Fruit fly (Drosophila melanogaster) whole organism, prepupa: Measurements from ENCODE around the gene CG14551.

Experiments used
- CG11294 ChIP-seq: fragments of 200-800 bp; sonication (Bioruptor generic); IDR thresholded peaks from 2 replicates; pipeline ENCODE4 v1.3.6; 2022; ENCODE audit warnings: missing biosample characterization, missing genetic modification characterization
- CG16779 ChIP-seq: fragments of 200-800 bp; sonication (Bioruptor generic); optimal IDR thresholded peaks from 3 replicates; lab custom pipeline; 2017; ENCODE audit warnings: missing biosample characterization, mild to moderate bottlenecking, missing genetic modification characterization
- Sox14 ChIP-seq: fragments of 200-800 bp; sonication (Bioruptor generic); optimal IDR thresholded peaks from 3 replicates; lab custom pipeline; 2016; ENCODE audit warnings: missing biosample characterization, missing genetic modification characterization

dm6 chr3R:26105141-26105403 lies 42.3 kb upstream of the CG14551 start:
- TF ChIP-seq CG16779 (tag; lab: Kevin White, UChicago) = no peak
- TF ChIP-seq Sox14 (GFP tag; lab: Kevin White, UChicago) = no peak
- no peak for TF ChIP-seq CG11294 (GFP tag; lab: Robert Waterston, UW)
